Worm (Caenorhabditis elegans): ENCODE results near the gene ell-1.

Gene ell-1

DNA sequence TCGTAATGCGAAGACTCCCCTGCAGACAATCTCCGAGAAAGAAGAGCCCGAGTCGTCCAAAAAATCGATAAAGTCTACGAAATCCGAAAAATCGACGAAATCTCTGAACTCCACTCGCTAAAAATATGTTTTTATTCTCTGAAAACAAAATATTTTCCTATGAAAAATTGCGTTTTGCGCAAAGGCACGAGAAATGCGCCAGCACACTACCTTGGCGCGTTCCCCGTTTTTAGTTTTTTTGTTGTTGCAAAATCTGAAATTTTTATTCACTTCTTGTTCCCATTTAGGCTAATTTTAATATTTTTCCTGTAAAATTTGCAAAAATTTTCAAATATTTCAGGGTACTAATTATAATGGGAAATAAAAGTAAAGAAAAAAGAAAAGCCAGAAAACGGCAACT, 33.7 kb upstream of the ell-1 start, which contains the start of gene F55F10.1 (continued):
- TF ChIP-seq rec-8 (tag; optimal IDR thresholded peaks at IDR 0.05) (no peak), lin-54 (GFP tag; optimal IDR thresholded peaks at IDR 0.05) (peak; percentile 67), mel-28 (tag; optimal IDR thresholded peaks at IDR 0.05; ENCODE audit: borderline replicate concordance) (no peak), ztf-26 (tag; optimal IDR thresholded peaks at IDR 0.05) (no peak), D2030.7 (GFP tag; IDR thresholded peaks at IDR 0.05) (peak; percentile 33; the same call in 1 of the 2 replicates), ccch-3 (GFP tag; optimal IDR thresholded peaks at IDR 0.05) (no peak), hrde-1 (tag; optimal IDR thresholded peaks at IDR 0.05; ENCODE audit: borderline replicate concordance) (no peak), die-1 (tag; optimal IDR thresholded peaks at IDR 0.05) (no peak), Y56A3A.18 (GFP tag; IDR thresholded peaks at IDR 0.05) (0 out of 2 replicates have a peak, but pooled peaks have one; percentile 29), ekl-4 (GFP tag; IDR thresholded peaks at IDR 0.05) (no peak), sptf-2 (GFP tag; optimal IDR thresholded peaks at IDR 0.05) (no peak), mxl-1 (tag; optimal IDR thresholded peaks at IDR 0.05) (no peak), ets-4 (GFP tag; optimal IDR thresholded peaks at IDR 0.05) (no peak), xnd-1 (tag; optimal IDR thresholded peaks at IDR 0.05) (peak; percentile 2), ztf-28 (GFP tag; IDR thresholded peaks at IDR 0.05) (no peak), fkh-3 (tag; optimal IDR thresholded peaks at IDR 0.05) (no peak), let-526 (GFP tag; IDR thresholded peaks at IDR 0.05) (no peak), nhr-179 (tag; optimal IDR thresholded peaks at IDR 0.05) (no peak), snpc-4 (GFP tag; optimal IDR thresholded peaks at IDR 0.05) (no peak), snpc-4 (tag; optimal IDR thresholded peaks at IDR 0.05) (peak in 3 of 4 experiments; percentile 11 to 77 (median 49)), madf-3 (GFP tag; IDR thresholded peaks at IDR 0.05) (no peak), efl-1 (GFP tag; optimal IDR thresholded peaks at IDR 0.05) (peak; percentile 12), T07F8.4 (tag; optimal IDR thresholded peaks at IDR 0.05) (no peak), F23B12.7 (tag; optimal IDR thresholded peaks at IDR 0.05; ENCODE audit: insufficient read depth) (peak; percentile 35), dpff-1 (tag; optimal IDR thresholded peaks at IDR 0.05) (no peak), rcor-1 (GFP tag; IDR thresholded peaks at IDR 0.05) (no peak), B0019.2 (GFP tag; conservative IDR thresholded peaks at IDR 0.05) (no peak), attf-3 (GFP tag; conservative IDR thresholded peaks at IDR 0.05) (no peak), bed-2 (GFP tag; IDR thresholded peaks at IDR 0.05) (no peak)

DNA sequence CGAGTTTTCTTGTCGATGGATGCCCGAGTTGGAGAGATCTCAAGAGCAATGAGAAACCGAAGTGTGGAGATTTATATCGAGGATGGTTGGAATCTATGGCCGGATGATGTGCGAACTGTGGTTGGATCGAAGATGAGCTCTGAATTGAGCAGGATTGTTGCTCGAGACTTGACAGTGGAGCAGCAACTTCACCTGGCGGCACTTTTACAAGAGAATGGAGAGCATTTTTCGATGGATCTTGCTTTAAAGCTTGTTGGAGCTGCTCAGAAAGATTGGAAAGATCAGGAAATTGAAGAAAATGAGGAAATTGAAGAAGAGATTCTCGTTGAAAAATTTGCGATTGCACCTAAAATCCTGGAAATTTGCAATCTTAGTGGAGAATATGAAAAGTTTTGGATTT, 25.1 kb upstream of the ell-1 start:
- TF ChIP-seq ceh-91 (GFP tag; IDR thresholded peaks at IDR 0.05) (no peak), zfh-2 (GFP tag; conservative IDR thresholded peaks at IDR 0.05) (0 out of 2 replicates have a peak, but pooled peaks have one; percentile 8)

DNA sequence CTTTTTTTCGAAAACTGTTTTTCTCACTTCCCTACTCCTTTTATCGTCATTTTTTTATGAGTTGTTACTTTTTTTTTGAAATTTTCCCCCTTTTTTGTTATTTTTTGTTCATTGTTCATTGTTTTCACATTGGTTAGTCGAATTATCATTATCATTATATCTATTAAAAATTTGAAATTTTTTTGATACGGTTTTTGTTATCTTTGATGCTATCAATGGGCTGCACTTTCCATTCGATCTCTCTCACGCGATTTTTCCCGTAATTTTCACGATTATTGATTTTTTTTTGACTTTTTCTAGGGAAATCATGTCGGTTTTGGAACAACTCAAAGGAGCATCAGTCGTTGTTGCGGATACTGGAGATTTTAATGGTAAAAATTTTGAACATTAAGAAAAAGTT, 7.9 kb upstream of the ell-1 start, which contains the start of gene tald-1:
tald-1 (plus strand) TSS at position 301 of the 400 bp plus-strand sequence.
- peak; percentile 14 for TF ChIP-seq nhr-80 (tag; optimal IDR thresholded peaks at IDR 0.05)
- no peak for TF ChIP-seq hlh-26 (GFP tag; conservative IDR thresholded peaks at IDR 0.05)
- no peak for TF ChIP-seq snpc-4 (GFP tag; optimal IDR thresholded peaks at IDR 0.05)
- TF ChIP-seq snpc-4 (tag; optimal IDR thresholded peaks at IDR 0.05), result peak in 1 of 4 experiments; percentile 7
- TF ChIP-seq nfyb-1 (GFP tag; IDR thresholded peaks at IDR 0.05), result no peak
- no peak for TF ChIP-seq nhr-179 (tag; optimal IDR thresholded peaks at IDR 0.05)
- TF ChIP-seq Y56A3A.18 (GFP tag; IDR thresholded peaks at IDR 0.05), result no peak
- no peak for TF ChIP-seq ama-1 (optimal IDR thresholded peaks at IDR 0.05)
- TF ChIP-seq ama-1 (GFP tag; optimal IDR thresholded peaks at IDR 0.05), result peak; percentile 5 to 29
- TF ChIP-seq nhr-90 (tag; optimal IDR thresholded peaks at IDR 0.05), result no peak
- TF ChIP-seq madf-10 (tag; optimal IDR thresholded peaks at IDR 0.05), result no peak
- no peak for TF ChIP-seq lsy-27 (tag; optimal IDR thresholded peaks at IDR 0.05; ENCODE audit: borderline replicate concordance, insufficient read depth)
- no peak for TF ChIP-seq athp-1 (tag; optimal IDR thresholded peaks at IDR 0.05)
